Worm (Caenorhabditis elegans): ENCODE measurements around the gene F09E5.12.
A peak's percentile ranks its signal among the peaks of the same experiment; 100 is the strongest.

DNA sequence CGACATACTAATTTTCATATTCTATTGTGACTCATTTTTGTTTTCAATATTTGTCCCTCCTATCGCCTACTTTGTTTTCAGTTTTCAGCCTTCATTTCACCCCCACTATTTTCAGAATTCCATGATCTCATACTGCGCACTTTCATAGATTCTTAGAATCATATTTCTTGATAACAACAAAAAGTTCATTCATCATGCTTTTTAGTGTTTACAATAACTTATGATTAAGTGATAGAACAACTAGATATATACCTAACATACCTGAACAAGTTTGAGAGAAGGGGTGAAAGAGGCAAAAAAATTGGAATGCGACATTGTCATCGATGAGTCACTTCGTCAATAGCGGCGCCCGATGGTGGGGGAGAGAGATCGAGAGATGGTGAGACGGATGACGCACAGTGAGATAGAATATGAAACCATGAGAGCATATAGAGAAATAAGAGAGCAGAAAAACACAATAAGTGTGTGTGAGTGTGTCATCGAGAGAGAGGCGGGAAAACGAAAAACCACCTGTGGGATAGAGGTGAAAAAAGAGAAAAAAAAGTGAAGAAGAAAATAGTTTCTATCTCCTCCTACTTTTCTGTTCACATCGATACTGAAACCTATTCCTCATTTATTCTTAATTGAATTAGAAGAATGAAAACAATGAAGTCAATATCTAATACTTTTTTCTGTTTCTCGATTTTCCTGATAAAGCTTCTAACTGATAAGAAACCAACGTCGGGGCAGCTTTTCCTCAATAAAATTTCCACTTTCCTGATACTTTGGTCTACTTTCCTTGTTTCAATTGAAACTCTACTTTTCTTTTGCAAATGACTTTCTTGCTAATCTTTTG, 33.7 kb downstream of the F09E5.12 start:
- peak; percentile 22 for TF ChIP-seq ama-1 (optimal IDR thresholded peaks at IDR 0.05)
- TF ChIP-seq nhr-77 (tag; optimal IDR thresholded peaks at IDR 0.05), result no peak
- TF ChIP-seq nhr-25 (tag; optimal IDR thresholded peaks at IDR 0.05), result peak; percentile 80

Measured in whole organism, L2 larva.